Fruit fly (Drosophila melanogaster): ENCODE measurements around the gene tgo.

dm6 chr3R:9016869-9017268, 3.0 kb downstream of the tgo start:
- TF ChIP-seq psq (optimal IDR thresholded peaks at IDR 0.05) (no peak), CG8478 (optimal IDR thresholded peaks at IDR 0.05) (no peak)

Measured in whole organism.